Worm (Caenorhabditis elegans): ENCODE data around the gene T11F8.5.
"Not testable (repeated sequence)": the region's sequence is repeated elsewhere in the genome, so short reads cannot be mapped to it uniquely, and the experiment has no call there.

DNA sequence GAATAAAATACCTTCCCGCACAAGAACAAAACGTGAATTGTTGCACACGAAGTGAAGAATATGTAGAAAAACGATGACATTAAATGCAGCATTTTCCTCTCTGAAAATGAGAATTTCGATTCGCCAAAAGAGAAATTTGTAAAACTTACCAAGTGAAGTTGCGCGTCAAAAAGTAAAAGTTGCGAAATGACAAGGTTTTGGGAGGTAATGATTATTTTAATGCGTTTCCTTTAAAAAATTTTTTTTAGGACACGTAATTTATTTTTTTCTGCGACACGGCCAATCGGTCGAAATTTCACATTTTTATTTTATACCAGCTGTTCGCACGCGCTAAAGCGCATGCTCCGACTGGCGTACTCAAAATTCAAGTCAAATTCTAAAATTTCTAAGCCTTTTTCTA lies 26.8 kb upstream of the T11F8.5 start, which contains the start of gene Y4C6A.3:
- not testable (repeated sequence) for TF ChIP-seq ztf-11 (tag; optimal IDR thresholded peaks at IDR 0.05); nhr-11 (tag; optimal IDR thresholded peaks at IDR 0.05); ama-1 (optimal IDR thresholded peaks at IDR 0.05); ceh-82 (tag; optimal IDR thresholded peaks at IDR 0.05); nhr-237 (tag; optimal IDR thresholded peaks at IDR 0.05); lin-15B (tag; optimal IDR thresholded peaks at IDR 0.05); fkh-10 (GFP tag; optimal IDR thresholded peaks at IDR 0.05); skn-1 (tag; optimal IDR thresholded peaks at IDR 0.05); snpc-4 (tag; optimal IDR thresholded peaks at IDR 0.05); fos-1 (tag; optimal IDR thresholded peaks at IDR 0.05)

All from whole organism, L3 larva.